Worm (Caenorhabditis elegans) whole organism, L4 larva: ENCODE results near the gene frpr-7.

Experiments used
- F37D6.2 ChIP-seq: sonication (generic microtip); optimal IDR thresholded peaks from 2 replicates; lab custom pipeline; 2016; ENCODE audit warnings: mild to moderate bottlenecking, missing genetic modification characterization, missing compliant biosample characterization
- ama-1 ChIP-seq: fragments of 150-350 bp; optimal IDR thresholded peaks from 2 replicates; lab custom pipeline; 2014; ENCODE audit warnings: inconsistent platforms, mixed read lengths
- ceh-28 ChIP-seq: fragments of 150-350 bp; optimal IDR thresholded peaks from 2 replicates; lab custom pipeline; 2014; ENCODE audit warnings: missing biosample characterization, missing genetic modification reagents, missing genetic modification characterization
- ceh-82 ChIP-seq: sonication (generic microtip); optimal IDR thresholded peaks from 2 replicates; lab custom pipeline; 2017; ENCODE audit warnings: missing biosample characterization, missing genetic modification characterization
- egl-27 ChIP-seq: sonication (generic microtip); optimal IDR thresholded peaks from 3 replicates; lab custom pipeline; 2017; ENCODE audit warnings: missing biosample characterization, missing genetic modification reagents, missing genetic modification characterization
- hlh-30 ChIP-seq: sonication (generic microtip); optimal IDR thresholded peaks from 2 replicates; lab custom pipeline; 2017; ENCODE audit warnings: antibody characterized with exemption, mild to moderate bottlenecking, missing genetic modification characterization, missing compliant biosample characterization; ENCODE audit not compliant: insufficient read depth
- hmg-1.1 ChIP-seq: fragments of 200-800 bp; sonication (Bioruptor generic); IDR thresholded peaks from 2 replicates; pipeline ENCODE4 v1.3.6; 2022; ENCODE audit warnings: missing genetic modification reagents, missing genetic modification characterization, missing compliant biosample characterization
- nhr-11 ChIP-seq: fragments of 150-350 bp; optimal IDR thresholded peaks from 2 replicates; lab custom pipeline; 2014; ENCODE audit warnings: missing biosample characterization, missing genetic modification characterization
- nhr-77 ChIP-seq: fragments of 150-350 bp; optimal IDR thresholded peaks from 2 replicates; lab custom pipeline; 2014; ENCODE audit warnings: missing biosample characterization, missing genetic modification characterization
- skn-1 ChIP-seq: fragments of 150-350 bp; optimal IDR thresholded peaks from 2 replicates; lab custom pipeline; 2014; ENCODE audit warnings: missing biosample characterization, missing genetic modification characterization
- unc-39 ChIP-seq: sonication (generic microtip); optimal IDR thresholded peaks from 2 replicates; lab custom pipeline; 2017; ENCODE audit warnings: missing biosample characterization, missing genetic modification characterization
- zag-1 ChIP-seq: fragments of 150-350 bp; optimal IDR thresholded peaks from 2 replicates; lab custom pipeline; 2014; ENCODE audit warnings: missing biosample characterization, missing genetic modification characterization

DNA sequence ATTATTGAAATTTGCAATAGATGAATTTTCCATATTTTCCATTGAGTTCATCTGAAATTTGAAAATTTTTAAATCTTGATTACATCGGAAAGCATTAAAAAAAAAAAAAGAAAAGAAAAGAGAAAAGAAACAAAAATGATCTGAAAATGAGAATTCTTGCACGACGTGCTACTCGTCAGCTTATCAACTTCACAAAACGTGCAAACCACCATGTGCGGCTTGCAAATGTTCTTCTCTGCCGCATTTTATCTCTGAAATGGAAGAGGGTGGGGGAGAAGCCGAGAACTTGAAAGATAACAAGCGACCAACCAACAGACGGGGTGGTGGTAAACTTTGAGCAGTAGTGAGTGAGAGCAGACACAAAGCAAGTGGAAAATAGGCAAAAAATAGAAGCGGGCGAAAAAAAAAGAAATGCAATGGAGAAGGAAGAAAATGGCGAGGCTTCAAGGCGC lies 45.6 kb downstream of the frpr-7 start, which contains the start of gene F31A3.3:
- TF ChIP-seq hlh-30 (tag; lab: Kevin White, UChicago) (no peak), egl-27 (tag; lab: Kevin White, UChicago) (no peak), ceh-82 (tag; lab: Kevin White, UChicago) (no peak), nhr-11 (no peak), skn-1 (no peak), hmg-1.1 (GFP tag; lab: Robert Waterston, UW) (no peak), zag-1 (no peak), F37D6.2 (tag; lab: Kevin White, UChicago) (no peak), ama-1 (lab: Kevin White, UChicago) (no peak), ceh-28 (no peak), nhr-77 (no peak), unc-39 (tag; lab: Kevin White, UChicago) (no peak)
